Worm (Caenorhabditis elegans) whole organism, L2 larva: ENCODE results near the gene F54B11.5.

Experiments used
- elt-3 ChIP-seq: sonication (generic microtip); optimal IDR thresholded peaks from 2 replicates; lab custom pipeline; 2017; ENCODE audit warnings: missing biosample characterization, missing genetic modification characterization
- nhr-77 ChIP-seq: fragments of 150-350 bp; optimal IDR thresholded peaks from 2 replicates; lab custom pipeline; 2014; ENCODE audit warnings: missing biosample characterization, missing genetic modification characterization

DNA sequence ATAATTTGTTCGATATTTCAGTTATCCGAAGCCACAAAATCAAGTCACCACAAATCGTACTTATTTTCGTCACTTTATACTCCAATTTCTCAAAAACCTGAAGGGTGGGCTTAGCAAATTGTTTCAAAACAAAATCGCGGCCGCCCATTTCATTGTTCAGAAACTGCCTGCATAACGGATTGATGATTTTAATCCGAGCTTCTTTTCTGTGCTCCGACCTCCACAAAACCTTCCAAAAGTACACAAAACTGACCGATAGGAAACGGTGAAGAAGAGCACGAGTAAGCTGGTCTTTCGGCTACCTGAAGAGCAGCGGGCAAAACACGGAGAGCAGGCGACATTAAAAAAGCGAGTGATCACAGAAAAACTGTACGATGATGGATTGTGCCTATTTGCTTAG is 29.4 kb downstream of the F54B11.5 start, which contains the start of gene R01E6.2:
- no peak for TF ChIP-seq nhr-77 (tag; lab: Kevin White, UChicago)
- no peak for TF ChIP-seq elt-3 (tag; lab: Kevin White, UChicago)
